Fruit fly (Drosophila melanogaster) whole organism, embryonic: ENCODE results near the gene PH4alphaEFB.

ENCODE experiments used
- Bdp1 ChIP-seq: fragments of 200-800 bp; sonication (Bioruptor generic); optimal IDR thresholded peaks from 3 replicates; lab custom pipeline; 2016; ENCODE audit warnings: missing biosample characterization, missing genetic modification characterization
- CG12071 ChIP-seq: fragments of 200-800 bp; sonication (Bioruptor generic); optimal IDR thresholded peaks from 3 replicates; lab custom pipeline; 2018; ENCODE audit warnings: missing biosample characterization, mild to moderate bottlenecking, missing genetic modification characterization
- CG14860 ChIP-seq: fragments of 200-800 bp; sonication (Bioruptor generic); IDR thresholded peaks from 3 replicates; pipeline ENCODE4 v1.3.6; 2022; ENCODE audit warnings: missing biosample characterization, missing genetic modification characterization; ENCODE audit not compliant: partially characterized antibody
- CG6272 ChIP-seq: fragments of 200-800 bp; sonication (Bioruptor generic); IDR thresholded peaks from 2 replicates; pipeline ENCODE4 v1.3.6; 2022; ENCODE audit warnings: missing biosample characterization, missing genetic modification characterization
- CG9797 ChIP-seq: fragments of 200-800 bp; sonication (Bioruptor generic); optimal IDR thresholded peaks from 3 replicates; lab custom pipeline; 2018; ENCODE audit warnings: missing biosample characterization, mild to moderate bottlenecking, missing genetic modification characterization
- Doc3 ChIP-seq: fragments of 200-800 bp; sonication (Bioruptor generic); IDR thresholded peaks from 3 replicates; pipeline ENCODE4 v1.3.6; 2022; ENCODE audit warnings: missing biosample characterization, missing genetic modification characterization; ENCODE audit not compliant: partially characterized antibody
- Kr ChIP-seq: fragments of 200-800 bp; sonication (Bioruptor generic); optimal IDR thresholded peaks from 2 replicates; lab custom pipeline; 2017; ENCODE audit warnings: missing biosample characterization, mild to moderate bottlenecking, missing genetic modification characterization
- crol ChIP-seq: fragments of 200-800 bp; sonication (Bioruptor generic); IDR thresholded peaks from 2 replicates; pipeline ENCODE4 v1.3.6; 2022; ENCODE audit warnings: missing biosample characterization, missing genetic modification characterization
- nerfin-2 ChIP-seq: fragments of 200-800 bp; sonication (Bioruptor generic); IDR thresholded peaks from 2 replicates; pipeline ENCODE4 v1.3.6; 2022; ENCODE audit warnings: missing biosample characterization, missing genetic modification characterization; ENCODE audit not compliant: partially characterized antibody
- scrt ChIP-seq: fragments of 200-800 bp; sonication (Bioruptor generic); optimal IDR thresholded peaks from 2 replicates; lab custom pipeline; 2018; ENCODE audit warnings: missing biosample characterization, mild to moderate bottlenecking, missing genetic modification characterization, moderate library complexity

- TF ChIP-seq nerfin-2 (GFP tag; lab: Robert Waterston, UW) (no peak), Doc3 (GFP tag; lab: Robert Waterston, UW) (no peak), crol (GFP tag; lab: Robert Waterston, UW) (no peak), Kr (GFP tag; lab: Kevin White, UChicago) (no peak), CG6272 (GFP tag; lab: Robert Waterston, UW) (no peak), CG12071 (GFP tag; lab: Kevin White, UChicago) (no peak), Bdp1 (GFP tag; lab: Kevin White, UChicago) (no peak), CG14860 (GFP tag; lab: Robert Waterston, UW) (no peak), scrt (GFP tag; lab: Kevin White, UChicago) (no peak), CG9797 (no peak)
Observed at dm6 chr3R:30514255-30514827, 48.5 kb downstream of the PH4alphaEFB start, which contains the start of the genes CG31524 and CG9698.
